Fruit fly (Drosophila melanogaster): ENCODE data around the gene strat.
A peak's percentile ranks its signal among the peaks of the same experiment; 100 is the strongest.

The strat gene

dm6 chr2L:8296395-8296794 lies 23.7 kb upstream of the strat start:
- TF ChIP-seq CG31441 (GFP tag; IDR thresholded peaks at IDR 0.05) (no peak), CG8765 (GFP tag; IDR thresholded peaks at IDR 0.05) (no peak), Dek (tag; optimal IDR thresholded peaks at IDR 0.05) (no peak), jigr1 (GFP tag; IDR thresholded peaks at IDR 0.05) (no peak), Rfx (GFP tag; IDR thresholded peaks at IDR 0.05) (0 out of 2 replicates have a peak, but pooled peaks have one; percentile 22), C15 (GFP tag; IDR thresholded peaks at IDR 0.05) (no peak), NFAT (GFP tag; IDR thresholded peaks at IDR 0.05) (0 out of 2 replicates have a peak, but pooled peaks have one; percentile 9), eve (GFP tag; optimal IDR thresholded peaks at IDR 0.05) (no peak), Trl (optimal IDR thresholded peaks at IDR 0.05) (no peak), Trl (GFP tag; optimal IDR thresholded peaks at IDR 0.05) (no peak), CG6791 (GFP tag; IDR thresholded peaks at IDR 0.05; ENCODE audit: partially characterized antibody) (0 out of 3 replicates have a peak, but pooled peaks have one; percentile 13), CG12659 (GFP tag; optimal IDR thresholded peaks at IDR 0.05) (no peak), CG9609 (GFP tag; optimal IDR thresholded peaks at IDR 0.05) (no peak), B-H2 (GFP tag; optimal IDR thresholded peaks at IDR 0.05) (no peak), cg (GFP tag; optimal IDR thresholded peaks at IDR 0.05) (peak; percentile 64), sisA (GFP tag; IDR thresholded peaks at IDR 0.05) (no peak), CG7556 (GFP tag; optimal IDR thresholded peaks at IDR 0.05) (peak; percentile 11), CG3407 (GFP tag; optimal IDR thresholded peaks at IDR 0.05) (no peak), CG4854 (GFP tag; optimal IDR thresholded peaks at IDR 0.05) (no peak), NfI (GFP tag; optimal IDR thresholded peaks at IDR 0.05) (no peak), Dp (GFP tag; optimal IDR thresholded peaks at IDR 0.05) (no peak), gcm (GFP tag; optimal IDR thresholded peaks at IDR 0.05) (no peak), CG4360 (GFP tag; IDR thresholded peaks at IDR 0.05) (peak; percentile 94), nerfin-1 (tag; optimal IDR thresholded peaks at IDR 0.05) (no peak), seq (GFP tag; IDR thresholded peaks at IDR 0.05) (no peak; the same call in 1 of the 2 replicates), CG7745 (tag; optimal IDR thresholded peaks at IDR 0.05) (peak; percentile 14), sqz (GFP tag; optimal IDR thresholded peaks at IDR 0.05) (peak; percentile 33), oc (tag; optimal IDR thresholded peaks at IDR 0.05) (peak; percentile 22), chm (GFP tag; IDR thresholded peaks at IDR 0.05) (peak; percentile 31; the same call in 1 of the 2 replicates), CG13894 (tag; optimal IDR thresholded peaks at IDR 0.05) (peak; percentile 24), CG14441 (GFP tag; IDR thresholded peaks at IDR 0.05) (no peak), CG18599 (GFP tag; optimal IDR thresholded peaks at IDR 0.05) (peak; percentile 16), CG32767 (GFP tag; IDR thresholded peaks at IDR 0.05) (no peak), crol (GFP tag; IDR thresholded peaks at IDR 0.05) (no peak), gem (tag; optimal IDR thresholded peaks at IDR 0.05) (peak; percentile 5), CG3281 (GFP tag; optimal IDR thresholded peaks at IDR 0.05) (no peak), row (GFP tag; IDR thresholded peaks at IDR 0.05) (peak; percentile 25; the same call in 1 of the 3 replicates), Atf6 (GFP tag; IDR thresholded peaks at IDR 0.05) (0 out of 2 replicates have a peak, but pooled peaks have one; percentile 23), Med (GFP tag) (peak; percentile 41), vnd (GFP tag; IDR thresholded peaks at IDR 0.05; ENCODE audit: partially characterized antibody) (no peak), H2.0 (GFP tag; IDR thresholded peaks at IDR 0.05) (no peak), dmrt99B (tag; optimal IDR thresholded peaks at IDR 0.05) (no peak), zf30C (GFP tag; optimal IDR thresholded peaks at IDR 0.05) (peak; percentile 78), chn (GFP tag; optimal IDR thresholded peaks at IDR 0.05) (no peak), jing (GFP tag; optimal IDR thresholded peaks at IDR 0.05) (no peak), CG33213 (GFP tag; optimal IDR thresholded peaks at IDR 0.05) (no peak)

All from whole organism, embryonic.